Worm (Caenorhabditis elegans) whole organism, early embryonic: ENCODE results near the gene F16G10.13.
A peak's percentile ranks its signal among the peaks of the same experiment; 100 is the strongest.

Experiments used
- B0310.2 ChIP-seq: sonication (generic microtip); optimal IDR thresholded peaks from 2 replicates; lab custom pipeline; 2016; ENCODE audit warnings: mild to moderate bottlenecking, missing genetic modification characterization, missing compliant biosample characterization
- F13C5.2 ChIP-seq: sonication (generic microtip); optimal IDR thresholded peaks from 2 replicates; lab custom pipeline; 2017; ENCODE audit warnings: mild to moderate bottlenecking, missing genetic modification characterization, inconsistent platforms, missing compliant biosample characterization
- aly-1 ChIP-seq: sonication (generic microtip); optimal IDR thresholded peaks from 2 replicates; lab custom pipeline; 2016; ENCODE audit warnings: missing genetic modification characterization, missing compliant biosample characterization
- ama-1 ChIP-seq: fragments of 150-350 bp; optimal IDR thresholded peaks from 2 replicates; lab custom pipeline; 2014
- ceh-13 ChIP-seq: fragments of 200-800 bp; sonication (Bioruptor generic); optimal IDR thresholded peaks from 2 replicates; lab custom pipeline; 2018; ENCODE audit warnings: mild to moderate bottlenecking, missing genetic modification characterization, missing compliant biosample characterization
- ceh-36 ChIP-seq: sonication (generic microtip); optimal IDR thresholded peaks from 2 replicates; lab custom pipeline; 2016; ENCODE audit warnings: missing genetic modification characterization, inconsistent platforms, missing compliant biosample characterization
- ets-7 ChIP-seq: sonication (generic microtip); optimal IDR thresholded peaks from 2 replicates; lab custom pipeline; 2016; ENCODE audit warnings: missing genotype, missing genetic modification characterization, missing compliant biosample characterization
- flt-1 ChIP-seq: fragments of 200-800 bp; sonication (Bioruptor generic); IDR thresholded peaks from 2 replicates; pipeline ENCODE4 v1.3.6; 2022; ENCODE audit warnings: missing genetic modification characterization, missing compliant biosample characterization
- hmbx-1 ChIP-seq: sonication (generic microtip); optimal IDR thresholded peaks from 2 replicates; lab custom pipeline; 2016; ENCODE audit warnings: mild to moderate bottlenecking, missing genetic modification characterization, missing compliant biosample characterization
- hmg-4 ChIP-seq: fragments of 200-800 bp; sonication (Bioruptor generic); optimal IDR thresholded peaks from 2 replicates; lab custom pipeline; 2018; ENCODE audit warnings: mild to moderate bottlenecking, missing genetic modification characterization, missing compliant biosample characterization
- hnd-1 ChIP-seq: sonication (generic microtip); optimal IDR thresholded peaks from 2 replicates; lab custom pipeline; 2016; ENCODE audit warnings: missing genetic modification characterization, missing compliant biosample characterization
- pes-1 ChIP-seq: fragments of 200-800 bp; sonication (Bioruptor generic); IDR thresholded peaks from 2 replicates; pipeline ENCODE4 v1.3.6; 2022; ENCODE audit warnings: missing genetic modification reagents, missing genetic modification characterization, missing compliant biosample characterization
- scrt-1 ChIP-seq: fragments of 200-800 bp; sonication (Bioruptor generic); IDR thresholded peaks from 2 replicates; pipeline ENCODE4 v1.3.6; 2022; ENCODE audit warnings: missing genetic modification characterization, missing compliant biosample characterization
- sea-1 ChIP-seq: fragments of 200-800 bp; sonication (Bioruptor generic); conservative IDR thresholded peaks from 2 replicates; pipeline ENCODE4 v1.3.6; 2022; ENCODE audit warnings: missing genetic modification characterization, missing compliant biosample characterization
- tbx-11 ChIP-seq: fragments of 200-800 bp; sonication (Bioruptor generic); IDR thresholded peaks from 2 replicates; pipeline ENCODE4 v1.3.6; 2022; ENCODE audit warnings: missing genetic modification characterization, missing compliant biosample characterization
- tbx-37 ChIP-seq: fragments of 200-800 bp; sonication (Bioruptor generic); conservative IDR thresholded peaks from 2 replicates; pipeline ENCODE4 v1.3.6; 2022; ENCODE audit warnings: missing genetic modification reagents, missing genetic modification characterization, missing compliant biosample characterization
- tra-4 ChIP-seq: sonication (generic microtip); optimal IDR thresholded peaks from 2 replicates; lab custom pipeline; 2017; ENCODE audit warnings: missing genetic modification characterization, missing compliant biosample characterization

F16G10.13 gene

DNA sequence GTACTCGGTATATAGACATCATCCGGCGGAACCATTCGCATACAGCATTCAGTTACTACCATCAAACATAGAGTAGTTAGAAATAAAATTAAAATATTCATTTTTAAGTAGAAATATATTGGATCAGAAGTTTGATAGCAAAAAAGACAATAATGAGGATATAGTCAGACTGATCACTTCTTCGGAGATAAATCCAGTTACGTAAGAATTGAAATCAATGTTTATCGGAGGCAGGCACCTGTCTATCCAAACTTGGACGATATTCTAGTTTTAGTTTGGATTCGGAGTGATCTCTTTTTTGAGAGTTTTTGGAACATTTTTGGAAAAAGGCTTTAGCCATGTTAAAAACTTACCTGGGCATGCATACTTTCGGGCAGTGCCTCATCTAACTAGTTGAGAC is 12.4 kb downstream of the F16G10.13 start, which contains the start of gene F16G10.8:
TSS of gene F16G10.8 (minus strand) at position 101 of the 400 bp plus-strand sequence.
- TF ChIP-seq sea-1 (GFP tag; lab: Robert Waterston, UW) (no peak), ama-1 (lab: Kevin White, UChicago) (no peak), hmg-4 (GFP tag; lab: Kevin White, UChicago) (no peak), pes-1 (no peak), aly-1 (no peak), flt-1 (no peak), B0310.2 (no peak), hmbx-1 (tag; lab: Kevin White, UChicago) (no peak), ceh-13 (GFP tag; lab: Kevin White, UChicago) (no peak), tbx-37 (GFP tag; lab: Robert Waterston, UW) (no peak)

ce11 chrII:2380174-2380573 is 15.6 kb downstream of the F16G10.13 start, which contains the start of gene F16G10.7:
Gene F16G10.7 (minus strand): TSS chrII:2380274.
- TF ChIP-seq hmg-4 (GFP tag; lab: Kevin White, UChicago) (no peak), ets-7 (no peak), F13C5.2 (tag; lab: Kevin White, UChicago) (no peak), ceh-36 (no peak), flt-1 (no peak)

DNA sequence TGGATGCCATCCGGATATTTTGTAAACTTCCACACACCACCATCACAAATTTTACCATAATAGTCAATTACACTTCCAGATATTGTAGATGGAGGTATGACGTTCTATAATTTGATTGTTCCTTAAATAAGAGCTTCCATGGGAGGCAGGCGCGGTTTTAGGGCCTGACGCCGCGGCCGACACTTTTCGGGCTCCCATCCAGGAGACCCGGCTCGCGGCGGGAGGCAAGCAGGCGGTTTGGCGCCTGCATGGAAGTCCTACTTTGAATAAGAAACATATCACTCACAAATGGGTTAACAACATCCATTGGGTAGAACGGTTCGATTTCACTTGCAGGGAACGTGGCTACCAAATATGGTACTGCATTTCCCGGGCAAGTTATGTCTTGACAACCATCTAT is 16.1 kb downstream of the F16G10.13 start:
- TF ChIP-seq hnd-1 (tag; lab: Kevin White, UChicago), result no peak
- TF ChIP-seq tbx-11 (GFP tag; lab: Robert Waterston, UW), result no peak
- no peak for TF ChIP-seq hmbx-1 (tag; lab: Kevin White, UChicago)
- TF ChIP-seq tra-4 (tag; lab: Kevin White, UChicago), result no peak
- no peak for TF ChIP-seq flt-1
- TF ChIP-seq pes-1, result no peak
- TF ChIP-seq sea-1 (GFP tag; lab: Robert Waterston, UW), result no peak

DNA sequence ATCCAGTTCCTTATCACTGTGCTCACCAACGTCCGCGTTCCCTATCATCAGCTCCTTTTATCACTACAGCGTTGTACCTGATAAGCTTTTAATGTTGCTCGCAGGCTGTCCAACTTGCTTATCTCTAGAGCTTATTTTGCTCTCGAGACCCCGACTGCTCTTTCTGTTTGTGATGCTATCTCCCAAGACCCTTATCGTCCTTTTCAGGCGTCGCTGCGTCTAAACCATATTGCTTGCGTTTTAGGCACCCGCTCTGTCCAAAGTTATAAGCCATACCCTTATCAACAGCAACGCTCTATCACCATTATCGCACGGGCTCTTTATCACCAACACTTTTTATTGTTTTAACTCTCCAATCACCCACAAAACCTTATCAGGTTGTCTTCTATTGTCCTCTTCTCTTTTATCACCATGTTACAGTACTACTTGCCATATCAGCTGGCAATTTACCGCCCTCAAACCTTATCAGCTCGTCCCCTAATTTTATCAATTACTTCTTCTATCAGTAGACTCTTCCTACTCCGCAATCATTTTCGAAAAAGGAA is 17.2 kb downstream of the F16G10.13 start:
- peak; percentile 43 for TF ChIP-seq B0310.2
- TF ChIP-seq aly-1, result no peak
- TF ChIP-seq sea-1 (GFP tag; lab: Robert Waterston, UW), result no peak
- TF ChIP-seq ceh-13 (GFP tag; lab: Kevin White, UChicago), result no peak
- TF ChIP-seq tbx-11 (GFP tag; lab: Robert Waterston, UW), result no peak
- no peak for TF ChIP-seq tra-4 (tag; lab: Kevin White, UChicago)
- TF ChIP-seq F13C5.2 (tag; lab: Kevin White, UChicago), result no peak

ce11 chrII:2377751-2378150 is 18.0 kb downstream of the F16G10.13 start, which contains the start of gene F16G10.6:
Gene F16G10.6 (minus strand): TSS chrII:2377851.
- TF ChIP-seq ceh-13 (GFP tag; lab: Kevin White, UChicago) (no peak), ama-1 (lab: Kevin White, UChicago) (no peak)

ce11 chrII:2374973-2375372 is 20.8 kb downstream of the F16G10.13 start, which contains the start of gene F16G10.2:
Gene F16G10.2 (plus strand): TSS chrII:2375273.
- no peak for TF ChIP-seq F13C5.2 (tag; lab: Kevin White, UChicago)
- TF ChIP-seq pes-1, result no peak
- no peak for TF ChIP-seq B0310.2
- TF ChIP-seq hmg-4 (GFP tag; lab: Kevin White, UChicago), result no peak
- no peak for TF ChIP-seq ceh-13 (GFP tag; lab: Kevin White, UChicago)
- TF ChIP-seq hnd-1 (tag; lab: Kevin White, UChicago), result no peak
- TF ChIP-seq flt-1, result no peak

DNA sequence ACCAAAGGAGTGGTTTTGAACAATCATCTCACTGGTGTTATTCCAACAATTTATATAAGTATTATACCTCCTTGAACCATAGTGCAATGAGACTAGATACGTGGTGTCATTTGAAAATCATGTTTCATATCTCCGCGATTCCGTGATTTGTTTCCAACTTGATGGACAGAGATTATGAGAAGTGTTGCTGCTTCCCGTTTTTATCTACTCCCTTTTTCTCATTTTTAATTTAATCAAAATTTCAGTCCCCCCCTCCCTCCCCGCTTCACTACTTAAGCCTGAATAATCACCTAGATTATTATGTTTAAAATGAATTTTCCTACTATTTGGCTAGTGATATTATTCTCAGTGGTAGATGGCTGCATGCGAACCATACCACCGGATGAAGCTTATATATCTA is 23.7 kb downstream of the F16G10.13 start, which contains the start of gene F16G10.3:
TSS of gene F16G10.3 (plus strand) at position 301 of the 400 bp plus-strand sequence.
- TF ChIP-seq tbx-37 (GFP tag; lab: Robert Waterston, UW) (no peak), ama-1 (lab: Kevin White, UChicago) (no peak), tra-4 (tag; lab: Kevin White, UChicago) (no peak), pes-1 (no peak), hmg-4 (GFP tag; lab: Kevin White, UChicago) (no peak), ceh-36 (no peak), ceh-13 (GFP tag; lab: Kevin White, UChicago) (no peak), hnd-1 (tag; lab: Kevin White, UChicago) (no peak), flt-1 (no peak), hmbx-1 (tag; lab: Kevin White, UChicago) (no peak), F13C5.2 (tag; lab: Kevin White, UChicago) (no peak), B0310.2 (no peak), aly-1 (no peak), ets-7 (no peak), tbx-11 (GFP tag; lab: Robert Waterston, UW) (no peak), sea-1 (GFP tag; lab: Robert Waterston, UW) (no peak)

ce11 chrII:2368956-2369355 is 26.8 kb downstream of the F16G10.13 start, which contains the start of gene hpo-25:
Gene hpo-25 (plus strand): TSS chrII:2369256.
- no peak for TF ChIP-seq flt-1
- TF ChIP-seq sea-1 (GFP tag; lab: Robert Waterston, UW), result no peak
- no peak for TF ChIP-seq F13C5.2 (tag; lab: Kevin White, UChicago)
- no peak for TF ChIP-seq ceh-36
- no peak for TF ChIP-seq tbx-37 (GFP tag; lab: Robert Waterston, UW)
- no peak for TF ChIP-seq ceh-13 (GFP tag; lab: Kevin White, UChicago)
- no peak for TF ChIP-seq B0310.2
- TF ChIP-seq tra-4 (tag; lab: Kevin White, UChicago), result no peak
- no peak for TF ChIP-seq hmbx-1 (tag; lab: Kevin White, UChicago)
- TF ChIP-seq hnd-1 (tag; lab: Kevin White, UChicago), result no peak
- no peak for TF ChIP-seq scrt-1 (GFP tag; lab: Robert Waterston, UW)
- TF ChIP-seq hmg-4 (GFP tag; lab: Kevin White, UChicago), result no peak
